Worm (Caenorhabditis elegans) whole organism, L4/young adult: Measurements from ENCODE around the gene ZC449.4.

Experiments
- W03F9.2 ChIP-seq: fragments of 150-350 bp; optimal IDR thresholded peaks from 2 replicates; lab custom pipeline; 2014; ENCODE audit warnings: missing biosample characterization, missing genetic modification characterization
- dao-5 ChIP-seq: sonication (generic microtip); optimal IDR thresholded peaks from 2 replicates; lab custom pipeline; 2016; ENCODE audit warnings: missing genotype, missing genetic modification characterization, moderate library complexity, missing compliant biosample characterization

- no peak for TF ChIP-seq W03F9.2 (tag; lab: Kevin White, UChicago)
- TF ChIP-seq dao-5 = no peak
Observed at ce11 chrX:5079297-5079696, 45.5 kb upstream of the ZC449.4 start.
